Worm (Caenorhabditis elegans) whole organism, midembryonic: ENCODE measurements around the gene H41C03.1.

Experiments
- T22C8.4 ChIP-seq: fragments of 200-800 bp; sonication (Bioruptor generic); IDR thresholded peaks from 2 replicates; pipeline ENCODE4 v1.3.6; 2022; ENCODE audit warnings: missing genetic modification characterization, missing compliant biosample characterization
- cog-1 ChIP-seq: sonication (generic microtip); optimal IDR thresholded peaks from 2 replicates; lab custom pipeline; 2016; ENCODE audit warnings: missing genetic modification characterization, missing compliant biosample characterization
- flt-1 ChIP-seq: fragments of 200-800 bp; sonication (Bioruptor generic); IDR thresholded peaks from 2 replicates; pipeline ENCODE4 v1.3.6; 2022; ENCODE audit warnings: missing genetic modification characterization, missing compliant biosample characterization
- klf-2 ChIP-seq: fragments of 200-800 bp; sonication (Bioruptor generic); conservative IDR thresholded peaks from 2 replicates; pipeline ENCODE4 v1.3.6; 2022; ENCODE audit warnings: missing genetic modification reagents, missing genetic modification characterization, missing compliant biosample characterization
- med-1 ChIP-seq: sonication (generic microtip); optimal IDR thresholded peaks from 2 replicates; lab custom pipeline; 2017; ENCODE audit warnings: missing genetic modification characterization, mild to moderate bottlenecking, missing compliant biosample characterization, antibody characterized with exemption, missing genetic modification reagents; ENCODE audit not compliant: insufficient read depth
- tab-1 ChIP-seq: fragments of 200-800 bp; sonication (Bioruptor generic); IDR thresholded peaks from 2 replicates; pipeline ENCODE4 v1.3.6; 2022; ENCODE audit warnings: missing genetic modification characterization, missing compliant biosample characterization
- ztf-23 ChIP-seq: fragments of 200-800 bp; sonication (Bioruptor generic); IDR thresholded peaks from 2 replicates; pipeline ENCODE4 v1.3.6; 2022; ENCODE audit warnings: missing genetic modification reagents, missing genetic modification characterization, missing compliant biosample characterization
- ztf-29 ChIP-seq: fragments of 200-800 bp; sonication (Bioruptor generic); IDR thresholded peaks from 2 replicates; pipeline ENCODE4 v1.3.6; 2022; ENCODE audit warnings: missing genetic modification reagents, missing genetic modification characterization, missing compliant biosample characterization

DNA sequence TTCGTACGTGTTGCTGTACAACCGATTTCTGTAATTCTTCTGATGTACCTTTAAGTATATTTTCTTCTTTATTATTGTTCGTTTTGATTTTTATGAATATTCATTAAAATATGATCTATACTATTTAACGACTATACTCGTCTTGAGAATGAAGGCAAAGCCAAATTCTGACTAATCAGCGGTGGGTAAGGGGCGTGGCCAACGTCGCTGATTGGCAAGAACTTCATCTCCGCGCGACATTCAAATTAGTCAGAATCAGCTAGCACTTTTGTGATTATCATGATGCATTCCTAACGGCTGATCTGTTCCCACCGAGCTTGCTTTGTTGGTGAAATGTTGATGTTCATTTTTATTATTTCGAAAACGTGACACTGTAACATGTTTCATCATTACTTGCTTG, 12.7 kb downstream of the H41C03.1 start:
- TF ChIP-seq flt-1 (GFP tag; lab: Robert Waterston, UW) (no peak), klf-2 (no peak), cog-1 (tag; lab: Kevin White, UChicago) (no peak), ztf-29 (GFP tag; lab: Robert Waterston, UW) (no peak), med-1 (no peak), T22C8.4 (GFP tag; lab: Robert Waterston, UW) (no peak), tab-1 (GFP tag; lab: Robert Waterston, UW) (no peak), ztf-23 (no peak)
